Worm (Caenorhabditis elegans): ENCODE results near the gene ubc-20.
A peak's percentile ranks its signal among the peaks of the same experiment; 100 is the strongest.

ubc-20 gene

DNA sequence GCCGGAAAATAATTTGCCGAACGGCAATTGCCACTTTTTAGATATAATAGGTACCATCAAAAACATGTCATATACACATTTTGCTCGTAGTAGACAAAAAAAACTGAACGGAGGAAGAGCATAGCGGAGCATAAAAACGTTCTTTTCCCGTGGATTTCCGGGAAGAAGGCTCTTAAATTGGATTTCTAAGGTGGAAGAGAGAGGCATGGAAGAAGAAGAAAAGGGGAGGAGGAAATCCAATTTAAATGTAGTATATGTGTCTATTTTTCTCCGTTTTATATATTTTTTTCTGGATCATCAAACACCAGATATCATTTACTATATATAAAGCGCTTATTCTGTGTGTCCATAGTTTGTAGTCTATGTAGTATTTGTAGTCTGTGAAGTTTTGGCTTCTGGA lies 22.7 kb downstream of the ubc-20 start:
- TF ChIP-seq tbx-37 (GFP tag; conservative IDR thresholded peaks at IDR 0.05), result no peak
- no peak for TF ChIP-seq ceh-36 (tag; optimal IDR thresholded peaks at IDR 0.05)
- no peak for TF ChIP-seq ets-7 (tag; optimal IDR thresholded peaks at IDR 0.05)
- no peak for TF ChIP-seq ceh-13 (GFP tag; optimal IDR thresholded peaks at IDR 0.05)
- no peak for TF ChIP-seq tbx-11 (GFP tag; IDR thresholded peaks at IDR 0.05)
- TF ChIP-seq ama-1 (optimal IDR thresholded peaks at IDR 0.05), result no peak
- TF ChIP-seq aly-1 (tag; optimal IDR thresholded peaks at IDR 0.05), result no peak
- TF ChIP-seq hnd-1 (tag; optimal IDR thresholded peaks at IDR 0.05), result no peak

DNA sequence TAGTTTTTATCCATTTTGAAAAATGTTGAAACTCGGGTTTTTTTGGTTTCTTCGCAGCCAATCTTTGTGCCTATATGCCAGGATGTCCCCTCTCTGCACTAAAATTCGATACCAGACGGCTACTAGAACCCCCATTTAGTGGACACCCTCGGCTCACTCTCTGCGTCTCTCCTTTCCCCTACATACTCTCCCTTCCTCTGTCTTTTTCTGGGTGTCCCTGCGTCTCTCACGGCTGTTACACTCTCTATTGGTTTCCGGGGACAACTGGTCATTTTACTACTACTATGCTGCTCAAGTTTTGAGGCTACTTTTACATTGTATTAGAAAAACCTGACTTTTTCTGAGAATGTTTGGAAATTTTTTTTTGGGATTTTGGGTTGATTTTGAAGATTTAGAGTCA lies 31.7 kb downstream of the ubc-20 start:
- TF ChIP-seq tbx-37 (GFP tag; conservative IDR thresholded peaks at IDR 0.05) (no peak), B0310.2 (tag; optimal IDR thresholded peaks at IDR 0.05) (no peak), hnd-1 (tag; optimal IDR thresholded peaks at IDR 0.05) (no peak), pes-1 (GFP tag; IDR thresholded peaks at IDR 0.05) (no peak), ceh-36 (tag; optimal IDR thresholded peaks at IDR 0.05) (no peak), hmbx-1 (tag; optimal IDR thresholded peaks at IDR 0.05) (no peak)

DNA sequence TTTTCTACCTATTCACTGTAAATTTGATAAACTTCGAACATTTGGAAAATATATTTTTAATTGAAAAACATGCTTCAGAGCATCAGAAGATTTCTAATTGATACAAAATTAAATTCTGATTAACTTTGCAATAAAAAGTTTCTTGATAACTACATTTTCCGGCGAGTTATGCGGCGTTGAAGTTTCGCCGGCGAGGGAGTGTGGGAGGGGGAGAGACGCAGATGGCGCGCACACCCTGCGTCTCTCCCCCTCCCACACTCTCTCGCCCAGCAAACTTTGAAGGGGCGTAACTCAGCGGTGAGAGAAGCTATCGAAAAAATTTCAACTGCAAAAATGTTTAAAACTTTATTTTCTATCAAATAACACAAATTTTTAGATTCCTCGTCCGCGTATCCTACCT lies 33.9 kb downstream of the ubc-20 start:
- TF ChIP-seq ets-7 (tag; optimal IDR thresholded peaks at IDR 0.05) (no peak), ama-1 (optimal IDR thresholded peaks at IDR 0.05) (no peak), scrt-1 (GFP tag; IDR thresholded peaks at IDR 0.05) (no peak), flt-1 (GFP tag; IDR thresholded peaks at IDR 0.05) (no peak), ceh-13 (GFP tag; optimal IDR thresholded peaks at IDR 0.05) (no peak), B0310.2 (tag; optimal IDR thresholded peaks at IDR 0.05) (no peak), tra-4 (tag; optimal IDR thresholded peaks at IDR 0.05) (no peak), sea-1 (GFP tag; conservative IDR thresholded peaks at IDR 0.05) (no peak), tbx-11 (GFP tag; IDR thresholded peaks at IDR 0.05) (no peak), hnd-1 (tag; optimal IDR thresholded peaks at IDR 0.05) (no peak)

DNA sequence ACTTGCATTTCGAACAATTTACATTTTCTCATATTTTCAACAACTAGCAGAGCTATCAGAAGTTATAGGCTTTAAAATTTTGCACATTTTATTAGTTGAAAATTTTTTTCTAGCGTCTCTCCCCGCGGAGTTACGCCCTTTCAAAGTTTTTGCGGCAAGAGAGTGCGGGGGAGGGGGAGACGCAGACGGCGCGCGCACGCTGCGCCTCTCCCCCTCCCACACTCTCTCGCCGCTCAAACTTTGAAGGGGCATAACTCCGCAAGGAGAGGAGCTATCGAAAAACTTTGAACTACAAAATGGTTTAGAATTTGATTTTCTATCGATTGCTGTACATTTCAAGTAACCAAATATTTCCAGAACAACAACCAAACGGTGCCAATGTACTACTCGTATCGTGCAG lies 38.4 kb downstream of the ubc-20 start:
- TF ChIP-seq tbx-37 (GFP tag; conservative IDR thresholded peaks at IDR 0.05), result no peak
- peak; percentile 45; the same call in 1 of the 2 replicates for TF ChIP-seq pes-1 (GFP tag; IDR thresholded peaks at IDR 0.05)

DNA sequence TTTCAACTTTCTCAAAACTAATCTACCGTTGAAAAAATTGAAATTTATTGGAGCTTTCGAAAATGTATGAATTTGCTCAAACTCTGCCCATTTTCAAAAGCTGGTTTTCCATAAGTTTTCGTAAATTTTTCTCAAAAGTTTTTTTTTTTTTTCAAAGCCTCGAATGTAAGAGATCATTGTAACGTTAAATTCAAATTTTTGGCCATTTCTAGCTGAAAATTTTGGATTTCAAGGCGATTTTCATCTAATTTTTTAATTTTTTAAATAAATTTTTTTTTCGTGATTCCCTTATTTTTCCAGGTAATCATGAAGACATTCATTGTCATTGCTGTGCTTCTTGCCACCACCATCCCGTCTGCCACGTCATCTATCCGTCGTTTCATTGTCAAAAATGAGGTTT lies 41.5 kb downstream of the ubc-20 start, which contains the start of gene hpo-38:
TSS of gene hpo-38 (plus strand) at position 301 of the 400 bp plus-strand sequence.
- no peak for TF ChIP-seq ama-1 (optimal IDR thresholded peaks at IDR 0.05)

DNA sequence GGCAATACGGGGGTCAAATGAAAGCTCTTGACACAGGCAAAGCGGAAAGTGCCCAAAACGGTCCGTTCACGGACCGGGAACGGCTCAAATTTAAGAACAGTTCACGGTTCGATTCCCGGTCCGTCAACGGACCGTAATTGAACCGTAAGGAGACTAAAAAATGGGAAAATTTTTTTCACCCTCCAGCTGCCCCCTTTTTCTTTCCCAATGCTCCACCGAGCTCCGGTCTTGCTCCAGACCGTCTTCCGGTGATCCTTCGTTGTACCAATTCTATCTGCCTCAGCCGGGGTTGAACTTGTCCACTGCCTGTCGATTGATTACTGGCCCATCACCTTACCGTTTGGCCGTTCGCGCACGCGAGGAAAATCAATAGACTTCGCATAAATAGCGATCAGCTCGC lies 44.3 kb downstream of the ubc-20 start:
- TF ChIP-seq scrt-1 (GFP tag; IDR thresholded peaks at IDR 0.05) (peak; percentile 21; the same call in 1 of the 2 replicates), pes-1 (GFP tag; IDR thresholded peaks at IDR 0.05) (0 out of 2 replicates have a peak, but pooled peaks have one; percentile 23)

DNA sequence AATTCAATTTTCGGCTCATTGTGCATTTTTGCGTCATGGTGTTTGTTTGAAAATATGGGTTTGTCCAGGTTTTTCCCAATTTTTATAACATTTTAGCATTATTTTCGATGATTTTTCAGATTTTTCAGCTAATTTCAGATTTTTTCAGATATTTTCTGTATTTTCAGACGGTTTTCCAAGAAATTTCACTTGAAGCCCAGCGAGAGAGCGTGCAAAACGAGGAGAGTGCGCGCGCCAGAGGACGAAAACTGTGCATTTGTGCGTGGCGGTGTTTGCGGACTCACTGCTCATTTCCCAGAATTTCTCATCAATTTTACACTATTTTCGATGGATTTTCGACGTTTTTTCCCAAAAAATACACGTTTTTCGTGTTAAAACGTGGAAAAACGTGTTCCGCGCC lies 46.5 kb downstream of the ubc-20 start:
- TF ChIP-seq ama-1 (optimal IDR thresholded peaks at IDR 0.05), result peak; percentile 55
- no peak for TF ChIP-seq tbx-37 (GFP tag; conservative IDR thresholded peaks at IDR 0.05)
- TF ChIP-seq pes-1 (GFP tag; IDR thresholded peaks at IDR 0.05), result 0 out of 2 replicates have a peak, but pooled peaks have one; percentile 28
- TF ChIP-seq tra-4 (tag; optimal IDR thresholded peaks at IDR 0.05), result no peak
- TF ChIP-seq F13C5.2 (tag; optimal IDR thresholded peaks at IDR 0.05), result peak; percentile 76

DNA sequence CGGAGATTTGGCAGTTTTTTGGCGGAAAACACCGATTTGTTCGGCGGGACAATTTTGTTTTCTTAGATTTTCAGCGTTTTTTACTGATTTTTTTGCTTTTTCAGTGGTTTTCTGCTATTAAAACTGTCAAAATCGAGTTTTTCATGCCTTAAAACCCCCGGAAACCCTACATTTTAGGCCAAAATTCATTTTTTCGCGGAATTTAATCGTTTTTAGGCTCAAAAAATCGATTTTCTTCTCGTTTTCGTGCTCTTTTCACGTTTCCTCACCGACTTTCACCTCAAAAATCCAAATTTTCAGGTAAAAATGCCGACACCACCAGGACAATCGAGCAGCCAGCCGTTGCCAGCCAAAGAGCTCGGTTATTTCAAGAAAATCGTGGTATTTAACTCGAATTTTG lies 46.9 kb downstream of the ubc-20 start, which contains the start of gene hpo-29:
TSS of gene hpo-29 (plus strand) at position 301 of the 400 bp plus-strand sequence.
- no peak for TF ChIP-seq tbx-11 (GFP tag; IDR thresholded peaks at IDR 0.05)
- TF ChIP-seq hmbx-1 (tag; optimal IDR thresholded peaks at IDR 0.05), result no peak
- TF ChIP-seq hmg-4 (GFP tag; optimal IDR thresholded peaks at IDR 0.05), result no peak
- TF ChIP-seq pes-1 (GFP tag; IDR thresholded peaks at IDR 0.05), result no peak
- no peak for TF ChIP-seq sea-1 (GFP tag; conservative IDR thresholded peaks at IDR 0.05)
- TF ChIP-seq B0310.2 (tag; optimal IDR thresholded peaks at IDR 0.05), result no peak
- no peak for TF ChIP-seq tbx-37 (GFP tag; conservative IDR thresholded peaks at IDR 0.05)
- TF ChIP-seq ceh-13 (GFP tag; optimal IDR thresholded peaks at IDR 0.05), result no peak
- no peak for TF ChIP-seq hnd-1 (tag; optimal IDR thresholded peaks at IDR 0.05)
- no peak for TF ChIP-seq scrt-1 (GFP tag; IDR thresholded peaks at IDR 0.05)
- no peak for TF ChIP-seq ets-7 (tag; optimal IDR thresholded peaks at IDR 0.05)
- no peak for TF ChIP-seq tra-4 (tag; optimal IDR thresholded peaks at IDR 0.05)
- TF ChIP-seq F13C5.2 (tag; optimal IDR thresholded peaks at IDR 0.05), result no peak
- TF ChIP-seq flt-1 (GFP tag; IDR thresholded peaks at IDR 0.05), result no peak
- no peak for TF ChIP-seq ama-1 (optimal IDR thresholded peaks at IDR 0.05)
- no peak for TF ChIP-seq aly-1 (tag; optimal IDR thresholded peaks at IDR 0.05)
- TF ChIP-seq ceh-36 (tag; optimal IDR thresholded peaks at IDR 0.05), result no peak

All from whole organism, early embryonic.